Worm (Caenorhabditis elegans) whole organism, young adult: ENCODE data around the gene pals-16.
"Not testable (repeated sequence)": the region's sequence is repeated elsewhere in the genome, so short reads cannot be mapped to it uniquely, and the experiment has no call there.

Experiments used
- B0019.2 ChIP-seq: fragments of 200-800 bp; sonication (Bioruptor generic); conservative IDR thresholded peaks from 2 replicates; pipeline ENCODE4 v1.3.6; 2022; ENCODE audit warnings: missing genetic modification reagents, missing genetic modification characterization, missing compliant biosample characterization
- B0035.1 ChIP-seq: sonication (generic microtip); optimal IDR thresholded peaks from 2 replicates; lab custom pipeline; 2016; ENCODE audit warnings: missing genetic modification characterization, mild to moderate bottlenecking, missing compliant biosample characterization, missing genotype, missing genetic modification reagents
- F22D6.2 ChIP-seq: sonication (generic microtip); optimal IDR thresholded peaks from 2 replicates; lab custom pipeline; 2016; ENCODE audit warnings: mild to moderate bottlenecking, missing genetic modification characterization, missing compliant biosample characterization
- F37B4.10 ChIP-seq: fragments of 200-800 bp; sonication (Bioruptor generic); IDR thresholded peaks from 2 replicates; pipeline ENCODE4 v1.3.6; 2022; ENCODE audit warnings: missing genetic modification characterization, missing compliant biosample characterization
- F49E8.2 ChIP-seq: sonication (generic microtip); optimal IDR thresholded peaks from 3 replicates; lab custom pipeline; 2017; ENCODE audit warnings: missing genetic modification characterization, mild to moderate bottlenecking, missing compliant biosample characterization, antibody characterized with exemption, moderate library complexity; ENCODE audit not compliant: insufficient read depth
- F57A8.1 ChIP-seq: fragments of 200-800 bp; sonication (Bioruptor generic); optimal IDR thresholded peaks from 2 replicates; lab custom pipeline; 2018; ENCODE audit warnings: mild to moderate bottlenecking, missing genetic modification characterization, moderate library complexity, missing compliant biosample characterization
- K12H6.12 ChIP-seq: fragments of 200-800 bp; sonication (Bioruptor generic); optimal IDR thresholded peaks from 2 replicates; lab custom pipeline; 2018; ENCODE audit warnings: mild to moderate bottlenecking, missing genetic modification characterization, missing compliant biosample characterization
- T07F8.4 ChIP-seq: sonication (generic microtip); optimal IDR thresholded peaks from 2 replicates; lab custom pipeline; 2016; ENCODE audit warnings: mild to moderate bottlenecking, missing genetic modification characterization, moderate library complexity, missing compliant biosample characterization
- T26A5.8 ChIP-seq: sonication (generic microtip); optimal IDR thresholded peaks from 2 replicates; lab custom pipeline; 2016; ENCODE audit warnings: missing genetic modification characterization, missing compliant biosample characterization
- Y53G8AR.9 ChIP-seq: fragments of 200-800 bp; sonication (Bioruptor generic); conservative IDR thresholded peaks from 2 replicates; pipeline ENCODE4 v1.3.6; 2022; ENCODE audit warnings: missing genetic modification reagents, missing genetic modification characterization, missing compliant biosample characterization
- Y67H2A.10 ChIP-seq: fragments of 200-800 bp; sonication (Bioruptor generic); conservative IDR thresholded peaks from 2 replicates; pipeline ENCODE4 v1.3.6; 2022; ENCODE audit warnings: missing genetic modification reagents, missing genetic modification characterization, missing compliant biosample characterization
- bed-1 ChIP-seq: fragments of 200-800 bp; sonication (Bioruptor generic); IDR thresholded peaks from 2 replicates; pipeline ENCODE4 v1.3.6; 2022; ENCODE audit warnings: missing genetic modification reagents, missing genetic modification characterization, missing compliant biosample characterization
- cebp-1 ChIP-seq, 2 experiments: fragments of 200-800 bp in 1 of 2; sonication (Bioruptor generic) in 1 of 2; sonication (generic microtip) in 1 of 2; IDR thresholded peaks in 1 of 2; optimal IDR thresholded peaks in 1 of 2; 2 replicates each; pipeline versions ENCODE4 v1.3.6 to Lab custom; 2017 to 2022; ENCODE audit warnings: missing compliant biosample characterization in 2 of 2, missing genetic modification characterization in 2 of 2, mild to moderate bottlenecking in 1 of 2, missing genetic modification reagents in 1 of 2, moderate library complexity in 1 of 2
- dpff-1 ChIP-seq: sonication (generic microtip); optimal IDR thresholded peaks from 2 replicates; lab custom pipeline; 2017; ENCODE audit warnings: mild to moderate bottlenecking, missing genetic modification characterization, missing compliant biosample characterization
- dpl-1 ChIP-seq: fragments of 150-350 bp; optimal IDR thresholded peaks from 2 replicates; lab custom pipeline; 2014; ENCODE audit warnings: missing biosample characterization, missing genetic modification reagents, missing genetic modification characterization
- egl-18 ChIP-seq: fragments of 200-800 bp; sonication (Bioruptor generic); IDR thresholded peaks from 2 replicates; pipeline ENCODE4 v1.3.6; 2022; ENCODE audit warnings: missing genetic modification reagents, missing genetic modification characterization, missing compliant biosample characterization
- lag-1 ChIP-seq: fragments of 200-800 bp; sonication (Bioruptor generic); IDR thresholded peaks from 2 replicates; pipeline ENCODE4 v1.3.6; 2022; ENCODE audit warnings: missing genetic modification reagents, missing genetic modification characterization, missing compliant biosample characterization
- let-526 ChIP-seq: fragments of 200-800 bp; sonication (Bioruptor generic); IDR thresholded peaks from 2 replicates; pipeline ENCODE4 v1.3.6; 2022; ENCODE audit warnings: missing genetic modification reagents, missing genetic modification characterization, missing compliant biosample characterization
- lsl-1 ChIP-seq: fragments of 200-800 bp; sonication (Bioruptor generic); optimal IDR thresholded peaks from 2 replicates; lab custom pipeline; 2018; ENCODE audit warnings: mild to moderate bottlenecking, missing genetic modification characterization, moderate library complexity, missing compliant biosample characterization
- lsy-27 ChIP-seq: sonication (generic microtip); optimal IDR thresholded peaks from 2 replicates; lab custom pipeline; 2017; ENCODE audit warnings: missing genetic modification characterization, mild to moderate bottlenecking, missing compliant biosample characterization, antibody characterized with exemption, missing genotype, borderline replicate concordance; ENCODE audit not compliant: insufficient read depth
- madf-3 ChIP-seq: fragments of 200-800 bp; sonication (Bioruptor generic); IDR thresholded peaks from 2 replicates; pipeline ENCODE4 v1.3.6; 2022; ENCODE audit warnings: missing genetic modification reagents, missing genetic modification characterization, missing compliant biosample characterization
- nhr-179 ChIP-seq: sonication (generic microtip); optimal IDR thresholded peaks from 2 replicates; lab custom pipeline; 2016; ENCODE audit warnings: mild to moderate bottlenecking, missing genetic modification characterization, missing compliant biosample characterization
- nhr-80 ChIP-seq: sonication (generic microtip); optimal IDR thresholded peaks from 2 replicates; lab custom pipeline; 2016; ENCODE audit warnings: missing genetic modification characterization, missing compliant biosample characterization
- rcor-1 ChIP-seq: fragments of 200-800 bp; sonication (Bioruptor generic); IDR thresholded peaks from 2 replicates; pipeline ENCODE4 v1.3.6; 2022; ENCODE audit warnings: missing genetic modification reagents, missing genetic modification characterization, missing compliant biosample characterization
- rec-8 ChIP-seq, 2 experiments: sonication (generic microtip); optimal IDR thresholded peaks; 2 replicates each; lab custom pipeline; 2016; ENCODE audit warnings: mild to moderate bottlenecking in 2 of 2, missing genetic modification characterization in 2 of 2, missing genetic modification reagents in 2 of 2, missing genotype in 2 of 2, missing biosample characterization in 1 of 2, missing compliant biosample characterization in 1 of 2, moderate library complexity in 1 of 2
- snpc-3.4 ChIP-seq: sonication (generic microtip); optimal IDR thresholded peaks from 2 replicates; lab custom pipeline; 2017; ENCODE audit warnings: missing genetic modification characterization, mild to moderate bottlenecking, missing compliant biosample characterization, antibody characterized with exemption, moderate library complexity, missing genotype, missing genetic modification reagents
- tbx-9 ChIP-seq: sonication (generic microtip); optimal IDR thresholded peaks from 2 replicates; lab custom pipeline; 2016; ENCODE audit warnings: borderline replicate concordance, missing genetic modification characterization, inconsistent platforms, missing compliant biosample characterization
- xnd-1 ChIP-seq: sonication (generic microtip); optimal IDR thresholded peaks from 2 replicates; lab custom pipeline; 2016; ENCODE audit warnings: missing genotype, missing genetic modification reagents, missing genetic modification characterization, missing compliant biosample characterization
- zfh-2 ChIP-seq: fragments of 200-800 bp; sonication (Bioruptor generic); conservative IDR thresholded peaks from 2 replicates; pipeline ENCODE4 v1.3.6; 2022; ENCODE audit warnings: missing genetic modification reagents, missing genetic modification characterization, missing compliant biosample characterization
- ztf-18 ChIP-seq: sonication (generic microtip); optimal IDR thresholded peaks from 2 replicates; lab custom pipeline; 2016; ENCODE audit warnings: missing genotype, mild to moderate bottlenecking, missing genetic modification characterization, missing compliant biosample characterization
- ztf-26 ChIP-seq: sonication (generic microtip); optimal IDR thresholded peaks from 2 replicates; lab custom pipeline; 2017; ENCODE audit warnings: missing genetic modification characterization, missing compliant biosample characterization

The pals-16 gene

DNA sequence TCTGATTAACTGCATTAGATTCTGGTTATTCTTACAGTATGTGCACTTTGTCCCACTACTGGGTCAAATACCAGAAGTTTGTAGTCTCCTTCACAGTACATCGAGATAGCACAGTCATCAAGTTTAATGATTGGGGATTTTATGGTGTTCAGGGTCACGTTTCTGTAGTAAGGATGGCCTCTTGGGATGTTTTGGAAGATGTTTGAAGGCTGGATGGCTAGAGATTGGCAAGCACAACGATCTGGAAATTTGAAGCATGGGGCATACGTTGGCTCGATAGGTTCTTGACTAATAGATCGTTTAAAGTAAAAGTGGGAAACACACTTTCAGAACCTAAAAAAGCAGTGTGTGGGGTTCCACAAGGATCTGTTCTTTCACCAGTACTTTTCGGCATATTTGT lies 41.8 kb upstream of the pals-16 start, which contains the start of gene Y82E9BR.8:
TSS of gene Y82E9BR.8 (minus strand) at position 101 of the 400 bp plus-strand sequence.
- TF ChIP-seq bed-1 (GFP tag; lab: Robert Waterston, UW); let-526 (GFP tag; lab: Robert Waterston, UW); lsl-1 (GFP tag; lab: Kevin White, UChicago): not testable (repeated sequence)

ce11 chrIII:1359669-1360068 lies 40.1 kb upstream of the pals-16 start, which contains the start of gene Y82E9BR.9:
Gene Y82E9BR.9, minus strand, starts transcription at chrIII:1359769.
- TF ChIP-seq ztf-26 (tag; lab: Kevin White, UChicago) (no peak), dpff-1 (tag; lab: Kevin White, UChicago) (no peak), ztf-18 (tag; lab: Kevin White, UChicago) (no peak), T26A5.8 (tag; lab: Kevin White, UChicago) (no peak), rcor-1 (GFP tag; lab: Robert Waterston, UW) (no peak), snpc-3.4 (tag; lab: Kevin White, UChicago) (no peak), lsy-27 (tag; lab: Kevin White, UChicago) (no peak), F37B4.10 (no peak), rec-8 (tag; optimal IDR thresholded peaks at IDR 0.05; lab: Kevin White, UChicago) (no peak), nhr-179 (tag; lab: Kevin White, UChicago) (no peak)

ce11 chrIII:1372563-1372962 lies 27.2 kb upstream of the pals-16 start:
- TF ChIP-seq tbx-9 (tag; lab: Kevin White, UChicago) (no peak), madf-3 (no peak), K12H6.12 (tag; lab: Kevin White, UChicago) (no peak), xnd-1 (no peak), F49E8.2 (tag; lab: Kevin White, UChicago) (no peak), zfh-2 (GFP tag; lab: Robert Waterston, UW) (no peak), egl-18 (GFP tag; lab: Robert Waterston, UW) (no peak), F22D6.2 (tag; lab: Kevin White, UChicago) (no peak), B0035.1 (tag; lab: Kevin White, UChicago) (no peak), lsy-27 (tag; lab: Kevin White, UChicago) (no peak), Y53G8AR.9 (GFP tag; lab: Robert Waterston, UW) (no peak), lag-1 (GFP tag; lab: Robert Waterston, UW) (no peak), nhr-80 (tag; lab: Kevin White, UChicago) (no peak), F57A8.1 (GFP tag; lab: Kevin White, UChicago) (no peak), T07F8.4 (tag; lab: Kevin White, UChicago) (no peak), dpl-1 (GFP tag; lab: Kevin White, UChicago) (no peak), Y67H2A.10 (GFP tag; lab: Robert Waterston, UW) (no peak)
- TF ChIP-seq, all 124 proteins: peak for 0

DNA sequence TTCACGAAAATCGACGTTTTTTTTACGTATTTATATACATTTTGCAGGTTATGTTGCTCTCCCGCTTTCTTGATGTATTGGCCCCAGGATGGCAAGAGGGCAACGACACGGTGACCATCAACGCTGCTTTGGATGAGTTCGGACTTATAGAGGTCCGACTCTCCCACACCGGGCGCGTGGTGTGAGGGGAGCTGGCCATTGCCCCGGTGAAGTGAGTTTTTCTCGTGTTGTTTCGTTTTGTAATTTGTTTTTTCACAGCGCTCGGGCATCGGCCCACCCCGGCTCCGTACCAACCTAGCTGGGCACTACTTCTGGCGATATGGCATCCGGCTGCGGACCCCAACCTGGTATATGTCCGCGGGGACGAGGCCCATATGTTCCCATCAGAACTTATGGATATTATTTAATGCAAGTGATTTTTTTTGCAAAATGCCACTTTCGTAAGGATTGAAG lies 25.4 kb upstream of the pals-16 start, which contains the start of gene Y82E9BR.20:
TSS of gene Y82E9BR.20 (plus strand) at position 51 of the 453 bp plus-strand sequence.
- TF ChIP-seq B0019.2 (GFP tag; lab: Robert Waterston, UW) (no peak), cebp-1 (GFP tag; IDR thresholded peaks at IDR 0.05; lab: Robert Waterston, UW) (no peak), cebp-1 (tag; optimal IDR thresholded peaks at IDR 0.05; lab: Kevin White, UChicago) (no peak), zfh-2 (GFP tag; lab: Robert Waterston, UW) (peak; percentile 67)
